Fruit fly (Drosophila melanogaster): ENCODE measurements around the gene Skel.

The Skel gene

dm6 chr3R:10706763-10707162, 20.0 kb downstream of the Skel start, which contains the start of the genes CG31467 and CG14684:
TSS of gene CG31467 (minus strand) at chr3R:10706863.
TSS of gene CG14684 (plus strand) at chr3R:10706974.
- no peak for TF ChIP-seq pan (optimal IDR thresholded peaks at IDR 0.05)
- TF ChIP-seq Dll (optimal IDR thresholded peaks at IDR 0.05) = no peak
- no peak for TF ChIP-seq psq (optimal IDR thresholded peaks at IDR 0.05)
- no peak for TF ChIP-seq EcR (GFP tag; optimal IDR thresholded peaks at IDR 0.05)
- no peak for TF ChIP-seq usp (GFP tag; optimal IDR thresholded peaks at IDR 0.05)
- TF ChIP-seq CG8478 (optimal IDR thresholded peaks at IDR 0.05) = no peak

dm6 chr3R:10708169-10708568, 21.4 kb downstream of the Skel start, which contains the start of gene CG31278:
TSS of gene CG31278 (minus strand) at chr3R:10708340.
- no peak for TF ChIP-seq CG8478 (optimal IDR thresholded peaks at IDR 0.05)
- no peak for TF ChIP-seq EcR (GFP tag; optimal IDR thresholded peaks at IDR 0.05)
- no peak for TF ChIP-seq psq (optimal IDR thresholded peaks at IDR 0.05)
- TF ChIP-seq pan (optimal IDR thresholded peaks at IDR 0.05) = no peak
- no peak for TF ChIP-seq Dll (optimal IDR thresholded peaks at IDR 0.05)
- TF ChIP-seq usp (GFP tag; optimal IDR thresholded peaks at IDR 0.05) = no peak

dm6 chr3R:10709264-10709663, 22.5 kb downstream of the Skel start, which contains the start of gene CG31373:
TSS of gene CG31373 (minus strand) at chr3R:10709364.
- no peak for TF ChIP-seq EcR (GFP tag; optimal IDR thresholded peaks at IDR 0.05)
- TF ChIP-seq CG8478 (optimal IDR thresholded peaks at IDR 0.05) = no peak
- no peak for TF ChIP-seq usp (GFP tag; optimal IDR thresholded peaks at IDR 0.05)
- no peak for TF ChIP-seq Dll (optimal IDR thresholded peaks at IDR 0.05)
- TF ChIP-seq psq (optimal IDR thresholded peaks at IDR 0.05) = no peak
- TF ChIP-seq pan (optimal IDR thresholded peaks at IDR 0.05) = no peak

dm6 chr3R:10711148-10711547, 24.4 kb downstream of the Skel start, which contains the start of gene CG14689:
TSS of gene CG14689 (minus strand) at chr3R:10711248.
- TF ChIP-seq EcR (GFP tag; optimal IDR thresholded peaks at IDR 0.05) (no peak), pan (optimal IDR thresholded peaks at IDR 0.05) (no peak), Dll (optimal IDR thresholded peaks at IDR 0.05) (no peak), CG8478 (optimal IDR thresholded peaks at IDR 0.05) (no peak), usp (GFP tag; optimal IDR thresholded peaks at IDR 0.05) (no peak), psq (optimal IDR thresholded peaks at IDR 0.05) (no peak)

dm6 chr3R:10714498-10714897, 27.8 kb downstream of the Skel start, which contains the start of gene CG4073:
TSS of gene CG4073 (plus strand) at chr3R:10714798.
- TF ChIP-seq CG8478 (optimal IDR thresholded peaks at IDR 0.05) = no peak
- TF ChIP-seq pan (optimal IDR thresholded peaks at IDR 0.05) = no peak
- no peak for TF ChIP-seq psq (optimal IDR thresholded peaks at IDR 0.05)
- no peak for TF ChIP-seq Dll (optimal IDR thresholded peaks at IDR 0.05)
- no peak for TF ChIP-seq usp (GFP tag; optimal IDR thresholded peaks at IDR 0.05)
- no peak for TF ChIP-seq EcR (GFP tag; optimal IDR thresholded peaks at IDR 0.05)

- TF ChIP-seq EcR (GFP tag; optimal IDR thresholded peaks at IDR 0.05) (no peak), Dll (optimal IDR thresholded peaks at IDR 0.05) (no peak), usp (GFP tag; optimal IDR thresholded peaks at IDR 0.05) (no peak), psq (optimal IDR thresholded peaks at IDR 0.05) (no peak), CG8478 (optimal IDR thresholded peaks at IDR 0.05) (no peak), pan (optimal IDR thresholded peaks at IDR 0.05) (no peak)
Measured at dm6 chr3R:10726714-10727113, 40.0 kb downstream of the Skel start.

- TF ChIP-seq usp (GFP tag; optimal IDR thresholded peaks at IDR 0.05) (no peak), pan (optimal IDR thresholded peaks at IDR 0.05) (no peak), EcR (GFP tag; optimal IDR thresholded peaks at IDR 0.05) (no peak), Dll (optimal IDR thresholded peaks at IDR 0.05) (no peak), CG8478 (optimal IDR thresholded peaks at IDR 0.05) (no peak), psq (optimal IDR thresholded peaks at IDR 0.05) (no peak)
Measured at dm6 chr3R:10735857-10736256, 49.1 kb downstream of the Skel start, which contains the start of gene tomboy20. TSS of gene tomboy20 (minus strand) at chr3R:10735957.
